Fruit fly (Drosophila melanogaster) whole organism, embryonic: ENCODE results near the gene CG13126.

Source experiments
- Adf1 ChIP-seq: fragments of 200-800 bp; sonication (Bioruptor generic); IDR thresholded peaks from 2 replicates; pipeline ENCODE4 v1.3.6; 2022; ENCODE audit warnings: missing biosample characterization, missing genetic modification characterization
- BEAF-32 ChIP-seq: fragments of 200-800 bp; sonication (Bioruptor generic); optimal IDR thresholded peaks from 3 replicates; lab custom pipeline; 2017; ENCODE audit warnings: missing biosample characterization, missing genetic modification characterization, mild to moderate bottlenecking, moderate library complexity, missing genetic modification reagents
- BtbVII ChIP-seq: fragments of 200-800 bp; sonication (Bioruptor generic); optimal IDR thresholded peaks from 3 replicates; lab custom pipeline; 2017; ENCODE audit warnings: missing biosample characterization, mild to moderate bottlenecking, missing genetic modification characterization
- CG10321 ChIP-seq: fragments of 200-800 bp; sonication (Bioruptor generic); IDR thresholded peaks from 2 replicates; pipeline ENCODE4 v1.3.6; 2022; ENCODE audit warnings: missing biosample characterization, missing genetic modification characterization
- CG11093 ChIP-seq: fragments of 200-800 bp; sonication (Bioruptor generic); IDR thresholded peaks from 3 replicates; pipeline ENCODE4 v1.3.6; 2022; ENCODE audit warnings: missing biosample characterization, missing genetic modification characterization
- CG11696 ChIP-seq: fragments of 200-800 bp; sonication (Bioruptor generic); IDR thresholded peaks from 2 replicates; pipeline ENCODE4 v1.3.6; 2022; ENCODE audit warnings: missing biosample characterization, missing genetic modification characterization
- CG15269 ChIP-seq: fragments of 200-800 bp; sonication (Bioruptor generic); optimal IDR thresholded peaks from 2 replicates; lab custom pipeline; 2018; ENCODE audit warnings: missing biosample characterization, mild to moderate bottlenecking, missing genetic modification characterization, moderate library complexity
- CG17612 ChIP-seq: fragments of 200-800 bp; sonication (Bioruptor generic); IDR thresholded peaks from 2 replicates; pipeline ENCODE4 v1.3.6; 2022; ENCODE audit warnings: missing biosample characterization, missing genetic modification characterization
- CG1792 ChIP-seq: fragments of 200-800 bp; sonication (Bioruptor generic); optimal IDR thresholded peaks from 2 replicates; lab custom pipeline; 2016; ENCODE audit warnings: missing biosample characterization, missing genetic modification characterization
- CG18476 ChIP-seq: fragments of 200-800 bp; sonication (Bioruptor generic); optimal IDR thresholded peaks from 2 replicates; lab custom pipeline; 2016; ENCODE audit warnings: missing biosample characterization, mild to moderate bottlenecking, missing genetic modification characterization
- CG2116 ChIP-seq: fragments of 200-800 bp; sonication (Bioruptor generic); optimal IDR thresholded peaks from 3 replicates; lab custom pipeline; 2018; ENCODE audit warnings: missing biosample characterization, mild to moderate bottlenecking, missing genetic modification characterization
- CG32532 ChIP-seq: fragments of 200-800 bp; sonication (Bioruptor generic); IDR thresholded peaks from 2 replicates; pipeline ENCODE4 v1.3.6; 2022; ENCODE audit warnings: missing biosample characterization, missing genetic modification characterization
- CG4730 ChIP-seq: fragments of 200-800 bp; sonication (Bioruptor generic); IDR thresholded peaks from 2 replicates; pipeline ENCODE4 v1.3.6; 2022; ENCODE audit warnings: missing biosample characterization, missing genetic modification characterization
- CG6765 ChIP-seq: fragments of 200-800 bp; sonication (Bioruptor generic); optimal IDR thresholded peaks from 3 replicates; lab custom pipeline; 2017; ENCODE audit warnings: missing biosample characterization, mild to moderate bottlenecking, missing genetic modification characterization
- CG6813 ChIP-seq: fragments of 200-800 bp; sonication (Bioruptor generic); optimal IDR thresholded peaks from 2 replicates; lab custom pipeline; 2017; ENCODE audit warnings: missing biosample characterization, missing genetic modification characterization, mild to moderate bottlenecking, moderate library complexity, missing genetic modification reagents
- CG6854 ChIP-seq: fragments of 200-800 bp; sonication (Bioruptor generic); optimal IDR thresholded peaks from 3 replicates; lab custom pipeline; 2017; ENCODE audit warnings: missing biosample characterization, mild to moderate bottlenecking, missing genetic modification characterization
- CTCF ChIP-seq: fragments of 200-800 bp; sonication (Bioruptor generic); optimal IDR thresholded peaks from 2 replicates; lab custom pipeline; 2017; ENCODE audit warnings: missing biosample characterization, mild to moderate bottlenecking, missing genetic modification characterization, moderate library complexity
- Drgx ChIP-seq: fragments of 200-800 bp; sonication (Bioruptor generic); IDR thresholded peaks from 2 replicates; pipeline ENCODE4 v1.3.6; 2022; ENCODE audit warnings: missing biosample characterization, missing genetic modification characterization
- E2f2 ChIP-seq: fragments of 200-800 bp; sonication (Bioruptor generic); IDR thresholded peaks from 2 replicates; pipeline ENCODE4 v1.3.6; 2022; ENCODE audit warnings: missing biosample characterization, missing genetic modification characterization
- Elba2 ChIP-seq: fragments of 200-800 bp; sonication (Bioruptor generic); optimal IDR thresholded peaks from 3 replicates; lab custom pipeline; 2016; ENCODE audit warnings: missing biosample characterization, missing genetic modification characterization
- Fer1 ChIP-seq: fragments of 200-800 bp; sonication (Bioruptor generic); optimal IDR thresholded peaks from 2 replicates; lab custom pipeline; 2017; ENCODE audit warnings: missing biosample characterization, mild to moderate bottlenecking, missing genetic modification characterization
- GATAe ChIP-seq: fragments of 200-800 bp; sonication (Bioruptor generic); conservative IDR thresholded peaks from 2 replicates; pipeline ENCODE4 v1.3.6; 2022; ENCODE audit warnings: missing biosample characterization, missing genetic modification characterization
- Lim3 ChIP-seq: fragments of 200-800 bp; sonication (Bioruptor generic); IDR thresholded peaks from 2 replicates; pipeline ENCODE4 v1.3.6; 2022; ENCODE audit warnings: missing biosample characterization, missing genetic modification characterization
- NC2α ChIP-seq: fragments of 200-800 bp; sonication (Bioruptor generic); optimal IDR thresholded peaks from 2 replicates; lab custom pipeline; 2016; ENCODE audit warnings: missing biosample characterization, missing genetic modification characterization
- NC2β ChIP-seq: fragments of 200-800 bp; sonication (Bioruptor generic); optimal IDR thresholded peaks from 2 replicates; lab custom pipeline; 2016; ENCODE audit warnings: missing biosample characterization, missing genetic modification characterization
- Nf-YA ChIP-seq: fragments of 200-800 bp; sonication (Bioruptor generic); IDR thresholded peaks from 2 replicates; pipeline ENCODE4 v1.3.6; 2022; ENCODE audit warnings: missing biosample characterization, missing genetic modification characterization
- Ravus ChIP-seq: fragments of 200-800 bp; sonication (Bioruptor generic); IDR thresholded peaks from 2 replicates; pipeline ENCODE4 v1.3.6; 2022; ENCODE audit warnings: missing biosample characterization, missing genetic modification characterization
- Sry-δ ChIP-seq: fragments of 200-800 bp; sonication (Bioruptor generic); optimal IDR thresholded peaks from 2 replicates; lab custom pipeline; 2016; ENCODE audit warnings: missing biosample characterization, missing genetic modification characterization
- ac ChIP-seq: fragments of 200-800 bp; sonication (Bioruptor generic); optimal IDR thresholded peaks from 3 replicates; lab custom pipeline; 2017; ENCODE audit warnings: missing biosample characterization, mild to moderate bottlenecking, missing genetic modification characterization
- amos ChIP-seq: fragments of 200-800 bp; sonication (Bioruptor generic); IDR thresholded peaks from 2 replicates; pipeline ENCODE4 v1.3.6; 2022; ENCODE audit warnings: missing biosample characterization, missing genetic modification characterization; ENCODE audit not compliant: partially characterized antibody
- caup ChIP-seq: fragments of 200-800 bp; sonication (Bioruptor generic); optimal IDR thresholded peaks from 3 replicates; lab custom pipeline; 2017; ENCODE audit warnings: missing biosample characterization, mild to moderate bottlenecking, missing genetic modification characterization, moderate library complexity; ENCODE audit not compliant: severe bottlenecking
- disco-r ChIP-seq: fragments of 200-800 bp; sonication (Bioruptor generic); optimal IDR thresholded peaks from 2 replicates; lab custom pipeline; 2016; ENCODE audit warnings: missing biosample characterization, missing genetic modification characterization
- dm ChIP-seq: fragments of 200-800 bp; sonication (Bioruptor generic); optimal IDR thresholded peaks from 3 replicates; lab custom pipeline; 2016; ENCODE audit warnings: missing biosample characterization, missing genetic modification characterization
- en ChIP-seq: fragments of 200-800 bp; sonication (Bioruptor generic); optimal IDR thresholded peaks from 2 replicates; lab custom pipeline; 2016; ENCODE audit warnings: missing biosample characterization, missing genetic modification characterization
- fru ChIP-seq: fragments of >200 bp; optimal IDR thresholded peaks from 2 replicates; lab custom pipeline; 2017
- gfzf ChIP-seq: fragments of 200-800 bp; sonication (Bioruptor generic); optimal IDR thresholded peaks from 2 replicates; lab custom pipeline; 2016; ENCODE audit warnings: missing biosample characterization, mild to moderate bottlenecking, missing genetic modification characterization, moderate library complexity
- kni ChIP-seq: fragments of 200-800 bp; sonication (Bioruptor generic); optimal IDR thresholded peaks from 3 replicates; lab custom pipeline; 2017; ENCODE audit warnings: mild to moderate bottlenecking, missing biosample characterization, missing genetic modification reagents, missing genetic modification characterization
- lbe ChIP-seq: fragments of 200-800 bp; sonication (Bioruptor generic); optimal IDR thresholded peaks from 2 replicates; lab custom pipeline; 2016; ENCODE audit warnings: missing biosample characterization, mild to moderate bottlenecking, missing genetic modification characterization
- nerfin-1 ChIP-seq: fragments of 200-800 bp; sonication (Bioruptor generic); optimal IDR thresholded peaks from 3 replicates; lab custom pipeline; 2019; ENCODE audit warnings: missing biosample characterization, mild to moderate bottlenecking, missing genetic modification characterization, moderate library complexity
- pan ChIP-seq, 4 experiments: fragments of >200 bp in 3 of 4; fragments of 200-800 bp in 1 of 4; sonication (Bioruptor generic) in 1 of 4; optimal IDR thresholded peaks in 3 of 4; IDR thresholded peaks in 1 of 4; 2 replicates each; pipeline versions ENCODE4 v1.3.6 to Lab custom; 2017 to 2022; ENCODE audit warnings: missing biosample characterization in 2 of 4, missing genetic modification characterization in 2 of 4, mixed read lengths in 1 of 4
- pros ChIP-seq: fragments of 200-800 bp; sonication (Bioruptor generic); optimal IDR thresholded peaks from 3 replicates; lab custom pipeline; 2019; ENCODE audit warnings: missing biosample characterization, mild to moderate bottlenecking, missing genetic modification characterization, moderate library complexity
- sc ChIP-seq, 3 experiments: fragments of >200 bp in 2 of 3; fragments of 200-800 bp in 1 of 3; sonication (Bioruptor generic) in 1 of 3; optimal IDR thresholded peaks; 2 replicates in 2 of 3; 3 replicates in 1 of 3; lab custom pipeline; 2017; ENCODE audit warnings: mild to moderate bottlenecking in 1 of 3, missing biosample characterization in 1 of 3, missing genetic modification characterization in 1 of 3, missing genetic modification reagents in 1 of 3
- schlank ChIP-seq: fragments of 200-800 bp; sonication (Bioruptor generic); optimal IDR thresholded peaks from 2 replicates; lab custom pipeline; 2018; ENCODE audit warnings: missing biosample characterization, mild to moderate bottlenecking, missing genetic modification characterization
- stc ChIP-seq: fragments of 200-800 bp; sonication (Bioruptor generic); IDR thresholded peaks from 2 replicates; pipeline ENCODE4 v1.3.6; 2022; ENCODE audit warnings: missing biosample characterization, missing genetic modification characterization
- tio ChIP-seq: fragments of 200-800 bp; sonication (Bioruptor generic); optimal IDR thresholded peaks from 2 replicates; lab custom pipeline; 2017; ENCODE audit warnings: missing biosample characterization, missing genetic modification characterization, inconsistent platforms
- trem ChIP-seq: fragments of 200-800 bp; optimal IDR thresholded peaks from 3 replicates; lab custom pipeline; 2019; ENCODE audit warnings: missing biosample characterization, mild to moderate bottlenecking, missing genetic modification characterization, moderate library complexity
- twi ChIP-seq: fragments of 200-800 bp; optimal IDR thresholded peaks from 2 replicates; lab custom pipeline; 2019; ENCODE audit warnings: missing biosample characterization, mild to moderate bottlenecking, missing genetic modification characterization, moderate library complexity
- vnd ChIP-seq: fragments of 200-800 bp; sonication (Bioruptor generic); IDR thresholded peaks from 3 replicates; pipeline ENCODE4 v1.3.6; 2022; ENCODE audit warnings: missing biosample characterization, missing genetic modification characterization; ENCODE audit not compliant: partially characterized antibody

Gene CG13126

DNA sequence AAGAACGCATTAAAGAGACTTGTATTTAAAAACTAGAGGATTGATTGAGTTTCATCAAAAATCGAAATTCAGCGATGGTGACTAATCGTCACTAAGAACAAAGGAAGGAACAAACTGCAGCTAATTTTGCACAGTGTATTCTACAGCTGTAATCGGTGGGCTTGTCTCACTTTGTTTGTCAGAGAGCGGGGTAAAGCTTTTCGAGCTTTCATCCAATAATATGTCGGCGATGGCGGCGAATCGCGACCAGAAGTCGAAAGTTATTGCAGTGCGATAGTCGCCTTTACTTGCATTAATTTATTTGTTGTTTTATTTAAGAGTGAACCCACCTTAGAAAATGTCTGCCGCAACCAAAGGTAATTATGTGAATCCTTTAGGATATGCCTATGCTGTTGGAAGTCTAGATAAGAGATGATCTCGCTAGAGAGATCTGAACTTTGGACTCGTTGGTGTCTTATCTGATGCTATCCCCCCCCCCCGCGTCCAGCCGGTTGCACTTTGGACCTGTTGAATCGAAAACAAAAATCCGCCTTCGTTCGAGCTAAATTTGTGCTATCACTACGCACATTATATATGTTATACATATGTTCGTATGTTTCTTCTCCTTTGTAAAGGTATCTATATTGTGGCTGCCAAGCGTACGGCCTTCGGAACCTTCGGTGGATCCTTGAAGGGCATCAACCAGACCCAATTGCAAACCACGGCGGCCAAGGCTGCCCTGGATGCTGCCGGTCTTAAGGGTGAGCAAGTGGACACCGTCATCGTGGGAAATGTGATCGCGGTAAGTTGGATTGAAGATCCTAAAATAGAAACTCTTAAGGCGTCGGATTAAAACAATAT is 38.8 kb downstream of the CG13126 start, which contains the start of gene yip2 (continued):
- TF ChIP-seq Ravus, result no peak
- TF ChIP-seq gfzf (GFP tag; lab: Kevin White, UChicago), result no peak
- TF ChIP-seq CG17612 (GFP tag; lab: Robert Waterston, UW), result no peak
- TF ChIP-seq tio (GFP tag; lab: Kevin White, UChicago), result no peak
- TF ChIP-seq CTCF (GFP tag; lab: Kevin White, UChicago), result peak; percentile 68
- TF ChIP-seq CG15269 (tag; lab: Kevin White, UChicago), result peak; percentile 72
- no peak for TF ChIP-seq kni (GFP tag; lab: Kevin White, UChicago)
- no peak for TF ChIP-seq CG11093 (GFP tag; lab: Robert Waterston, UW)
- TF ChIP-seq E2f2 (GFP tag; lab: Robert Waterston, UW), result peak; percentile 49; the same call in 1 of the 2 replicates
- TF ChIP-seq CG6765 (GFP tag; lab: Kevin White, UChicago), result peak; percentile 72
- no peak for TF ChIP-seq ac (GFP tag; lab: Kevin White, UChicago)
- TF ChIP-seq schlank, result peak; percentile 21
- TF ChIP-seq amos (GFP tag; lab: Robert Waterston, UW), result no peak; the same call in 1 of the 2 replicates
- no peak for TF ChIP-seq pan (optimal IDR thresholded peaks at IDR 0.05; lab: Kevin White, UChicago)
- TF ChIP-seq pan (GFP tag; optimal IDR thresholded peaks at IDR 0.05 in 1 of 2, IDR thresholded peaks at IDR 0.05 in 1 of 2), result peak in 1 of 2 experiments; percentile 71
- peak; percentile 57 for TF ChIP-seq CG6854 (GFP tag; lab: Kevin White, UChicago)
- no peak for TF ChIP-seq Sry-δ (GFP tag; lab: Kevin White, UChicago)
- no peak for TF ChIP-seq disco-r (GFP tag; lab: Kevin White, UChicago)
- TF ChIP-seq CG10321 (GFP tag; lab: Robert Waterston, UW), result peak; percentile 42; the same call in 1 of the 2 replicates
- TF ChIP-seq en (GFP tag; lab: Kevin White, UChicago), result no peak
- no peak for TF ChIP-seq Lim3 (GFP tag; lab: Robert Waterston, UW)
- no peak for TF ChIP-seq CG18476 (GFP tag; lab: Kevin White, UChicago)
- TF ChIP-seq Elba2, result no peak
- TF ChIP-seq trem (tag; lab: Kevin White, UChicago), result no peak
- TF ChIP-seq Adf1, result peak; percentile 38; the same call in 1 of the 2 replicates
- TF ChIP-seq Nf-YA (GFP tag; lab: Robert Waterston, UW), result peak; percentile 51; the same call in 1 of the 2 replicates
- TF ChIP-seq dm, result no peak
- peak; percentile 64 for TF ChIP-seq stc (GFP tag; lab: Robert Waterston, UW)
- TF ChIP-seq pros (GFP tag; lab: Kevin White, UChicago), result no peak
- peak; percentile 3 for TF ChIP-seq nerfin-1 (tag; lab: Kevin White, UChicago)
- peak; percentile 72 for TF ChIP-seq Fer1 (GFP tag; lab: Kevin White, UChicago)
- TF ChIP-seq NC2α (GFP tag; lab: Kevin White, UChicago), result no peak
- peak; percentile 21 for TF ChIP-seq CG2116 (GFP tag; lab: Kevin White, UChicago)
- peak; percentile 32; the same call in 1 of the 2 replicates for TF ChIP-seq CG11696 (GFP tag; lab: Robert Waterston, UW)
- TF ChIP-seq Drgx (GFP tag; lab: Robert Waterston, UW), result peak; percentile 95
- 0 out of 2 replicates have a peak, but pooled peaks have one; percentile 36 for TF ChIP-seq CG4730 (GFP tag; lab: Robert Waterston, UW)
- TF ChIP-seq NC2β (GFP tag; lab: Kevin White, UChicago), result no peak
- peak; percentile 55 for TF ChIP-seq caup
- TF ChIP-seq fru (lab: Kevin White, UChicago), result no peak
- peak; percentile 63; the same call in 1 of the 2 replicates for TF ChIP-seq CG32532
- no peak for TF ChIP-seq vnd (GFP tag; lab: Robert Waterston, UW)
- peak; percentile 48 for TF ChIP-seq CG1792 (GFP tag; lab: Kevin White, UChicago)
- peak; percentile 75 for TF ChIP-seq lbe (GFP tag; lab: Kevin White, UChicago)
- TF ChIP-seq CG6813 (GFP tag; lab: Kevin White, UChicago), result peak; percentile 60
- TF ChIP-seq BEAF-32 (GFP tag; lab: Kevin White, UChicago), result peak; percentile 2
- no peak for TF ChIP-seq twi (tag; lab: Kevin White, UChicago)
- no peak for TF ChIP-seq sc (optimal IDR thresholded peaks at IDR 0.05; lab: Kevin White, UChicago)
- no peak for TF ChIP-seq sc (GFP tag; optimal IDR thresholded peaks at IDR 0.05; lab: Kevin White, UChicago)
- TF ChIP-seq GATAe (GFP tag; lab: Robert Waterston, UW), result no peak
- TF ChIP-seq BtbVII (GFP tag; lab: Kevin White, UChicago), result peak; percentile 71
